Worm (Caenorhabditis elegans) whole organism, young adult: Measurements from ENCODE around the gene T10G3.8.
"Not testable (repeated sequence)": the region's sequence is repeated elsewhere in the genome, so short reads cannot be mapped to it uniquely, and the experiment has no call there.

Experiments used
- C06A6.2 ChIP-seq: fragments of 200-800 bp; sonication (Bioruptor generic); conservative IDR thresholded peaks from 2 replicates; pipeline ENCODE4 v1.3.6; 2022; ENCODE audit warnings: missing genetic modification characterization, missing compliant biosample characterization
- C17E4.6 ChIP-seq: fragments of 200-800 bp; sonication (Bioruptor generic); IDR thresholded peaks from 2 replicates; pipeline ENCODE4 v1.3.6; 2022; ENCODE audit warnings: missing genetic modification reagents, missing genetic modification characterization, missing compliant biosample characterization
- D2030.7 ChIP-seq: fragments of 200-800 bp; sonication (Bioruptor generic); IDR thresholded peaks from 2 replicates; pipeline ENCODE4 v1.3.6; 2022; ENCODE audit warnings: missing genetic modification reagents, missing genetic modification characterization, missing compliant biosample characterization
- F37B4.10 ChIP-seq: fragments of 200-800 bp; sonication (Bioruptor generic); IDR thresholded peaks from 2 replicates; pipeline ENCODE4 v1.3.6; 2022; ENCODE audit warnings: missing genetic modification characterization, missing compliant biosample characterization
- K12H6.12 ChIP-seq: fragments of 200-800 bp; sonication (Bioruptor generic); optimal IDR thresholded peaks from 2 replicates; lab custom pipeline; 2018; ENCODE audit warnings: mild to moderate bottlenecking, missing genetic modification characterization, missing compliant biosample characterization
- T26A5.8 ChIP-seq: sonication (generic microtip); optimal IDR thresholded peaks from 2 replicates; lab custom pipeline; 2016; ENCODE audit warnings: missing genetic modification characterization, missing compliant biosample characterization
- Y53G8AR.9 ChIP-seq: fragments of 200-800 bp; sonication (Bioruptor generic); conservative IDR thresholded peaks from 2 replicates; pipeline ENCODE4 v1.3.6; 2022; ENCODE audit warnings: missing genetic modification reagents, missing genetic modification characterization, missing compliant biosample characterization
- Y67H2A.10 ChIP-seq: fragments of 200-800 bp; sonication (Bioruptor generic); conservative IDR thresholded peaks from 2 replicates; pipeline ENCODE4 v1.3.6; 2022; ENCODE audit warnings: missing genetic modification reagents, missing genetic modification characterization, missing compliant biosample characterization
- atf-7 ChIP-seq: sonication (generic microtip); optimal IDR thresholded peaks from 2 replicates; lab custom pipeline; 2017; ENCODE audit warnings: mild to moderate bottlenecking, missing genetic modification characterization, missing compliant biosample characterization
- attf-3 ChIP-seq: fragments of 200-800 bp; sonication (Bioruptor generic); conservative IDR thresholded peaks from 2 replicates; pipeline ENCODE4 v1.3.6; 2022; ENCODE audit warnings: missing genetic modification reagents, missing genetic modification characterization, missing compliant biosample characterization
- attf-5 ChIP-seq: fragments of 200-800 bp; sonication (Bioruptor generic); optimal IDR thresholded peaks from 2 replicates; lab custom pipeline; 2018; ENCODE audit warnings: mild to moderate bottlenecking, missing genetic modification characterization, missing compliant biosample characterization
- ccch-3 ChIP-seq: fragments of 200-800 bp; sonication (Bioruptor generic); optimal IDR thresholded peaks from 2 replicates; lab custom pipeline; 2018; ENCODE audit warnings: mild to moderate bottlenecking, missing genetic modification characterization, missing compliant biosample characterization
- cebp-2 ChIP-seq: fragments of 200-800 bp; sonication (Bioruptor generic); IDR thresholded peaks from 2 replicates; pipeline ENCODE4 v1.3.6; 2022; ENCODE audit warnings: missing genetic modification characterization, missing compliant biosample characterization
- ceh-27 ChIP-seq: fragments of 200-800 bp; sonication (Bioruptor generic); optimal IDR thresholded peaks from 2 replicates; lab custom pipeline; 2018; ENCODE audit warnings: mild to moderate bottlenecking, missing genetic modification characterization, moderate library complexity, missing compliant biosample characterization
- dox-1 ChIP-seq: fragments of 200-800 bp; sonication (Bioruptor generic); IDR thresholded peaks from 2 replicates; pipeline ENCODE4 v1.3.6; 2022; ENCODE audit warnings: missing genetic modification reagents, missing genetic modification characterization, missing compliant biosample characterization
- egrh-3 ChIP-seq: fragments of 200-800 bp; sonication (Bioruptor generic); IDR thresholded peaks from 2 replicates; pipeline ENCODE4 v1.3.6; 2022; ENCODE audit warnings: missing genetic modification reagents, missing genetic modification characterization, missing compliant biosample characterization
- ekl-4 ChIP-seq: fragments of 200-800 bp; sonication (Bioruptor generic); IDR thresholded peaks from 2 replicates; pipeline ENCODE4 v1.3.6; 2022; ENCODE audit warnings: missing genetic modification reagents, missing genetic modification characterization, missing compliant biosample characterization
- hsf-1 ChIP-seq: fragments of 200-800 bp; sonication (Bioruptor generic); IDR thresholded peaks from 2 replicates; pipeline ENCODE4 v1.3.6; 2022; ENCODE audit warnings: missing genetic modification reagents, missing genetic modification characterization, missing compliant biosample characterization
- let-607 ChIP-seq, 2 experiments: fragments of 200-800 bp in 1 of 2; sonication (Bioruptor generic) in 1 of 2; sonication (generic microtip) in 1 of 2; optimal IDR thresholded peaks; 2 replicates each; lab custom pipeline; 2016 to 2018; ENCODE audit warnings: mild to moderate bottlenecking in 2 of 2, missing compliant biosample characterization in 2 of 2, missing genetic modification characterization in 2 of 2, moderate library complexity in 2 of 2, missing genotype in 1 of 2
- lsy-27 ChIP-seq: sonication (generic microtip); optimal IDR thresholded peaks from 2 replicates; lab custom pipeline; 2017; ENCODE audit warnings: missing genetic modification characterization, mild to moderate bottlenecking, missing compliant biosample characterization, antibody characterized with exemption, missing genotype, borderline replicate concordance; ENCODE audit not compliant: insufficient read depth
- madf-8 ChIP-seq: fragments of 200-800 bp; sonication (Bioruptor generic); conservative IDR thresholded peaks from 2 replicates; pipeline ENCODE4 v1.3.6; 2022; ENCODE audit warnings: missing genetic modification reagents, missing genetic modification characterization, missing compliant biosample characterization
- mcd-1 ChIP-seq: fragments of 200-800 bp; sonication (Bioruptor generic); IDR thresholded peaks from 2 replicates; pipeline ENCODE4 v1.3.6; 2022; ENCODE audit warnings: missing genetic modification reagents, missing genetic modification characterization, missing compliant biosample characterization
- mel-28 ChIP-seq: sonication (generic microtip); optimal IDR thresholded peaks from 2 replicates; lab custom pipeline; 2016; ENCODE audit warnings: borderline replicate concordance, mild to moderate bottlenecking, missing genetic modification characterization, missing compliant biosample characterization
- mxl-1 ChIP-seq: sonication (generic microtip); optimal IDR thresholded peaks from 2 replicates; lab custom pipeline; 2016; ENCODE audit warnings: missing genetic modification characterization, missing compliant biosample characterization
- nfya-2 ChIP-seq: fragments of 200-800 bp; sonication (Bioruptor generic); IDR thresholded peaks from 2 replicates; pipeline ENCODE4 v1.3.6; 2022; ENCODE audit warnings: missing genetic modification reagents, missing genetic modification characterization, missing compliant biosample characterization
- nfyb-1 ChIP-seq: fragments of 200-800 bp; sonication (Bioruptor generic); IDR thresholded peaks from 2 replicates; pipeline ENCODE4 v1.3.6; 2022; ENCODE audit warnings: missing genetic modification reagents, missing genetic modification characterization, missing compliant biosample characterization
- nhr-120 ChIP-seq: fragments of 200-800 bp; sonication (Bioruptor generic); IDR thresholded peaks from 2 replicates; pipeline ENCODE4 v1.3.6; 2022; ENCODE audit warnings: missing genetic modification characterization, missing compliant biosample characterization
- nhr-27 ChIP-seq: fragments of 200-800 bp; sonication (Bioruptor generic); optimal IDR thresholded peaks from 2 replicates; lab custom pipeline; 2018; ENCODE audit warnings: mild to moderate bottlenecking, missing genetic modification characterization, moderate library complexity, missing compliant biosample characterization
- nhr-80 ChIP-seq: sonication (generic microtip); optimal IDR thresholded peaks from 2 replicates; lab custom pipeline; 2016; ENCODE audit warnings: missing genetic modification characterization, missing compliant biosample characterization
- rcor-1 ChIP-seq: fragments of 200-800 bp; sonication (Bioruptor generic); IDR thresholded peaks from 2 replicates; pipeline ENCODE4 v1.3.6; 2022; ENCODE audit warnings: missing genetic modification reagents, missing genetic modification characterization, missing compliant biosample characterization
- repo-1 ChIP-seq: sonication (generic microtip); optimal IDR thresholded peaks from 2 replicates; lab custom pipeline; 2017; ENCODE audit warnings: mild to moderate bottlenecking, missing genetic modification characterization, missing compliant biosample characterization
- sdz-38 ChIP-seq: sonication (generic microtip); optimal IDR thresholded peaks from 2 replicates; lab custom pipeline; 2016; ENCODE audit warnings: missing genotype, missing genetic modification characterization, missing compliant biosample characterization
- snpc-3.4 ChIP-seq: sonication (generic microtip); optimal IDR thresholded peaks from 2 replicates; lab custom pipeline; 2017; ENCODE audit warnings: missing genetic modification characterization, mild to moderate bottlenecking, missing compliant biosample characterization, antibody characterized with exemption, moderate library complexity, missing genotype, missing genetic modification reagents
- snpc-4 ChIP-seq, 5 experiments: fragments of 150-350 bp in 1 of 5; sonication (generic microtip) in 4 of 5; optimal IDR thresholded peaks; 2 replicates each; lab custom pipeline; 2014 to 2018; ENCODE audit warnings: missing genetic modification characterization in 5 of 5, missing biosample characterization in 3 of 5, antibody characterized with exemption in 2 of 5, mild to moderate bottlenecking in 2 of 5, missing compliant biosample characterization in 2 of 5, missing genotype in 2 of 5, moderate library complexity in 2 of 5, missing genetic modification reagents in 1 of 5
- tbp1 ChIP-seq: fragments of 200-800 bp; sonication (Bioruptor generic); optimal IDR thresholded peaks from 2 replicates; lab custom pipeline; 2018; ENCODE audit warnings: mild to moderate bottlenecking, missing genetic modification characterization, missing compliant biosample characterization
- zfh-2 ChIP-seq: fragments of 200-800 bp; sonication (Bioruptor generic); conservative IDR thresholded peaks from 2 replicates; pipeline ENCODE4 v1.3.6; 2022; ENCODE audit warnings: missing genetic modification reagents, missing genetic modification characterization, missing compliant biosample characterization
- ztf-25 ChIP-seq: fragments of 200-800 bp; sonication (Bioruptor generic); IDR thresholded peaks from 2 replicates; pipeline ENCODE4 v1.3.6; 2022; ENCODE audit warnings: missing genetic modification reagents, missing genetic modification characterization, missing compliant biosample characterization
- ztf-28 ChIP-seq: fragments of 200-800 bp; sonication (Bioruptor generic); IDR thresholded peaks from 2 replicates; pipeline ENCODE4 v1.3.6; 2022; ENCODE audit warnings: missing genetic modification reagents, missing genetic modification characterization, missing compliant biosample characterization
- ztf-6 ChIP-seq: fragments of 200-800 bp; sonication (Bioruptor generic); IDR thresholded peaks from 2 replicates; pipeline ENCODE4 v1.3.6; 2022; ENCODE audit warnings: missing genetic modification reagents, missing genetic modification characterization, missing compliant biosample characterization

T10G3.8 gene

ce11 chrV:13443535-13443934, 32.7 kb downstream of the T10G3.8 start, which contains the start of gene Y2H9A.6:
Y2H9A.6 (plus strand) TSS chrV:13443835.
- TF ChIP-seq nhr-120, ztf-28, Y67H2A.10 (GFP tag; lab: Robert Waterston, UW): not testable (repeated sequence)

- TF ChIP-seq hsf-1 (GFP tag; lab: Robert Waterston, UW) (no peak), egrh-3 (peak; percentile 94), ztf-25 (0 out of 2 replicates have a peak, but pooled peaks have one; percentile 41), snpc-3.4 (tag; lab: Kevin White, UChicago) (no peak), zfh-2 (no peak), ceh-27 (GFP tag; lab: Kevin White, UChicago) (no peak)
- TF ChIP-seq, all 124 proteins: peak for 2
Observed at ce11 chrV:13442819-13443218, 33.4 kb downstream of the T10G3.8 start.

- TF ChIP-seq rcor-1 (GFP tag; lab: Robert Waterston, UW) = no peak
- TF ChIP-seq C06A6.2 (GFP tag; lab: Robert Waterston, UW) = no peak
- TF ChIP-seq tbp1 (GFP tag; lab: Kevin White, UChicago) = no peak
- no peak for TF ChIP-seq ztf-25
- no peak for TF ChIP-seq ztf-6 (GFP tag; lab: Robert Waterston, UW)
- no peak for TF ChIP-seq T26A5.8 (tag; lab: Kevin White, UChicago)
Observed at ce11 chrV:13441661-13442060, 34.6 kb downstream of the T10G3.8 start, which contains the start of gene col-162. col-162 (plus strand) TSS chrV:13441961.

- TF ChIP-seq dox-1 (GFP tag; lab: Robert Waterston, UW) (peak; percentile 91), D2030.7 (GFP tag; lab: Robert Waterston, UW) (peak; percentile 37; the same call in 1 of the 2 replicates), hsf-1 (GFP tag; lab: Robert Waterston, UW) (peak; percentile 97), ekl-4 (GFP tag; lab: Robert Waterston, UW) (peak; percentile 61), egrh-3 (peak; percentile 67)
Observed at ce11 chrV:13440290-13440689, 36.0 kb downstream of the T10G3.8 start.

ce11 chrV:13437473-13438074, 38.7 kb downstream of the T10G3.8 start, which contains the start of gene mes-4:
mes-4 (minus strand) TSS chrV:13437545.
- TF ChIP-seq let-607 (tag; optimal IDR thresholded peaks at IDR 0.05; lab: Kevin White, UChicago) (no peak), attf-3 (peak; percentile 78), cebp-2 (GFP tag; lab: Robert Waterston, UW) (no peak), nhr-80 (tag; lab: Kevin White, UChicago) (no peak), nfyb-1 (peak; percentile 83), mxl-1 (tag; lab: Kevin White, UChicago) (no peak), F37B4.10 (GFP tag; lab: Robert Waterston, UW) (no peak), lsy-27 (tag; lab: Kevin White, UChicago) (no peak), mcd-1 (GFP tag; lab: Robert Waterston, UW) (no peak), sdz-38 (tag; lab: Kevin White, UChicago) (no peak)

ce11 chrV:13432364-13432763, 43.9 kb downstream of the T10G3.8 start, which contains the start of gene srd-17:
srd-17 (minus strand) TSS chrV:13432714.
- TF ChIP-seq mel-28 (tag; lab: Kevin White, UChicago) (no peak), attf-5 (GFP tag; lab: Kevin White, UChicago) (no peak), ccch-3 (GFP tag; lab: Kevin White, UChicago) (no peak), repo-1 (tag; lab: Kevin White, UChicago) (no peak), madf-8 (no peak), F37B4.10 (GFP tag; lab: Robert Waterston, UW) (no peak), Y53G8AR.9 (GFP tag; lab: Robert Waterston, UW) (no peak), nfya-2 (GFP tag; lab: Robert Waterston, UW) (no peak), atf-7 (no peak), snpc-4 (GFP tag; optimal IDR thresholded peaks at IDR 0.05; lab: Kevin White, UChicago) (no peak), snpc-4 (tag; optimal IDR thresholded peaks at IDR 0.05; lab: Kevin White, UChicago) (no peak), K12H6.12 (no peak), ceh-27 (GFP tag; lab: Kevin White, UChicago) (no peak), nhr-27 (tag; lab: Kevin White, UChicago) (no peak), C17E4.6 (GFP tag; lab: Robert Waterston, UW) (no peak)
